Fruit fly (Drosophila melanogaster): ENCODE measurements around the gene TfIIFalpha.

The TfIIFalpha gene

DNA sequence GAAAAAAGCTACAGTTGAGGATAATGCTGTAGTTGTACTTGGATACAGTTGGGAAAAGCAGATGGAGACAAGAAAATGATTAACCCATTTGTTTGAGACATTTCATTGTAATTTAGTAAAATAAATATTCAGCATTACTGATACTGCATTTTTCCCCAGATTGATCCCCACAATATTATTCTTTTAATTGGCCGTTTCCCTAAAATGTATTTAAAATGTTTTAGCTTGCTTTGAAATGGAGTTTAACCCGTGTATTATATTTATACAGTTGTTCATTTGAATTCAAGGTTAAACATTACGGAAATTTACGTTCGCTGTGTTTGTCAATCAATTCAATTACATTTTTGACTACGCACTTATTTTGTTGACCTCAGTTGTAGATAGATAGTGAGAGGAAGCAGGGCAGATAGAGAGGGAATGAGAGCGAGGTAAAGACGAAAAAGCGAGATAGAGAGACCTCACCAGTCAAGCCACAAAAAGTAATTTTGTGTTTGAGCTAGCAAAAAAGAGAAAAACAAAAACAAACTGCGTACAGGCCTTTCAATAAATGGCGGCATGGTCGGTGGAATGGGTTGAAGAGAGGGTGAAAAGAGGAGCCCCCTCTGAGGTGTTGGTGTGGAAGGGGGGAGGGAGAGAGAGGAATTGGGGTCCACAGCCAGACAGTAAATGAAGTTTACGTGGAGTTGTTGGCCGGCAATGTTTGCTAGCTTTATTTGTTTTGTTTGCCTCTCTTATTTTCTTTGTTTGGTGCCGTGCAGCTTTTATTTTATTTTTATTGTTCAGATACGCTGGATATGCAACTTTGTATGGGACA lies 30.4 kb downstream of the TfIIFalpha start (continued):
- TF ChIP-seq HmgZ (tag; optimal IDR thresholded peaks at IDR 0.05), result peak; percentile 85
- peak; percentile 49 for TF ChIP-seq CG15696 (tag; optimal IDR thresholded peaks at IDR 0.05)
- TF ChIP-seq H2.0 (GFP tag; IDR thresholded peaks at IDR 0.05), result peak; percentile 48
- TF ChIP-seq CG7745 (tag; optimal IDR thresholded peaks at IDR 0.05), result no peak
- TF ChIP-seq CG9727 (GFP tag; optimal IDR thresholded peaks at IDR 0.05), result peak; percentile 89
- no peak for TF ChIP-seq Doc3 (GFP tag; IDR thresholded peaks at IDR 0.05; ENCODE audit: partially characterized antibody)
- 0 out of 2 replicates have a peak, but pooled peaks have one; percentile 43 for TF ChIP-seq Lim3 (GFP tag; IDR thresholded peaks at IDR 0.05)
- peak; percentile 73 for TF ChIP-seq sisA (GFP tag; IDR thresholded peaks at IDR 0.05)
- peak; percentile 85 for TF ChIP-seq CG8388 (GFP tag; optimal IDR thresholded peaks at IDR 0.05)
- TF ChIP-seq CG11695 (GFP tag; IDR thresholded peaks at IDR 0.05), result peak; percentile 81
- TF ChIP-seq Max (GFP tag; optimal IDR thresholded peaks at IDR 0.05), result peak; percentile 81
- peak; percentile 62 for TF ChIP-seq Dad (GFP tag; optimal IDR thresholded peaks at IDR 0.05)
- peak; percentile 51 for TF ChIP-seq Sry-β (GFP tag; optimal IDR thresholded peaks at IDR 0.05)
- TF ChIP-seq stc (GFP tag; IDR thresholded peaks at IDR 0.05), result peak; percentile 62; the same call in 1 of the 2 replicates
- TF ChIP-seq CG30403 (GFP tag; optimal IDR thresholded peaks at IDR 0.05), result peak; percentile 95
- no peak for TF ChIP-seq gfzf (GFP tag; optimal IDR thresholded peaks at IDR 0.05)
- TF ChIP-seq CG32532 (GFP tag; IDR thresholded peaks at IDR 0.05), result peak; percentile 72
- peak; percentile 45 for TF ChIP-seq E2f2 (GFP tag; IDR thresholded peaks at IDR 0.05)
- peak; percentile 70 for TF ChIP-seq Mad (GFP tag; optimal IDR thresholded peaks at IDR 0.05)
- TF ChIP-seq eyg (GFP tag; optimal IDR thresholded peaks at IDR 0.05), result peak; percentile 68
- TF ChIP-seq dpn (GFP tag; optimal IDR thresholded peaks at IDR 0.05), result peak; percentile 81 to 88
- TF ChIP-seq Elba2 (GFP tag; optimal IDR thresholded peaks at IDR 0.05), result no peak
- TF ChIP-seq CG17361 (GFP tag; IDR thresholded peaks at IDR 0.05), result peak; percentile 98
- peak; percentile 78 for TF ChIP-seq kay (GFP tag; optimal IDR thresholded peaks at IDR 0.05)
- TF ChIP-seq CG7357 (GFP tag; IDR thresholded peaks at IDR 0.05), result peak; percentile 67
- TF ChIP-seq dm (GFP tag; optimal IDR thresholded peaks at IDR 0.05), result peak; percentile 57
- peak; percentile 96 for TF ChIP-seq CoRest (tag; optimal IDR thresholded peaks at IDR 0.05)
- peak; percentile 59; the same call in 1 of the 2 replicates for TF ChIP-seq ttk (GFP tag; IDR thresholded peaks at IDR 0.05)
- TF ChIP-seq CG7928 (GFP tag; optimal IDR thresholded peaks at IDR 0.05), result peak; percentile 68
- TF ChIP-seq unpg (GFP tag; optimal IDR thresholded peaks at IDR 0.05), result peak; percentile 74
- no peak; the same call in 2 of the 3 replicates for TF ChIP-seq CG6175 (GFP tag; IDR thresholded peaks at IDR 0.05)
- 0 out of 2 replicates have a peak, but pooled peaks have one; percentile 52 for TF ChIP-seq GATAe (GFP tag; conservative IDR thresholded peaks at IDR 0.05)
- TF ChIP-seq Mrtf (GFP tag; IDR thresholded peaks at IDR 0.05), result peak; percentile 66; the same call in 1 of the 3 replicates
- peak; percentile 57 for TF ChIP-seq CG3847 (GFP tag; IDR thresholded peaks at IDR 0.05)
- TF ChIP-seq Hsf (GFP tag; optimal IDR thresholded peaks at IDR 0.05), result peak; percentile 89
- TF ChIP-seq Usf (GFP tag; optimal IDR thresholded peaks at IDR 0.05), result peak; percentile 86
- TF ChIP-seq hb (GFP tag; IDR thresholded peaks at IDR 0.05; ENCODE audit: partially characterized antibody), result no peak
- no peak for TF ChIP-seq zen2 (GFP tag; IDR thresholded peaks at IDR 0.05; ENCODE audit: partially characterized antibody)
- TF ChIP-seq Hr3 (GFP tag; optimal IDR thresholded peaks at IDR 0.05), result peak; percentile 86
- TF ChIP-seq CG11723 (GFP tag; optimal IDR thresholded peaks at IDR 0.05), result peak; percentile 79
- TF ChIP-seq stwl (tag; optimal IDR thresholded peaks at IDR 0.05), result no peak
- TF ChIP-seq PHDP (tag; optimal IDR thresholded peaks at IDR 0.05), result peak; percentile 88
- peak; percentile 75 for TF ChIP-seq mam (GFP tag; optimal IDR thresholded peaks at IDR 0.05)
- TF ChIP-seq wor (GFP tag; IDR thresholded peaks at IDR 0.05), result peak; percentile 71
- TF ChIP-seq E2f1 (GFP tag; IDR thresholded peaks at IDR 0.05), result no peak; the same call in 1 of the 2 replicates
- peak; percentile 96 for TF ChIP-seq CG2678 (tag; optimal IDR thresholded peaks at IDR 0.05)
- peak; percentile 77 for TF ChIP-seq bab2 (GFP tag; optimal IDR thresholded peaks at IDR 0.05)
- TF ChIP-seq lilli (GFP tag; optimal IDR thresholded peaks at IDR 0.05), result peak; percentile 90
- TF ChIP-seq Antp (GFP tag; optimal IDR thresholded peaks at IDR 0.05), result peak; percentile 84

Data from whole organism, embryonic.